Fruit fly (Drosophila melanogaster): ENCODE results near the gene SPR.

SPR gene

dm6 chrX:5429271-5429670, 17.2 kb upstream of the SPR start, which contains the start of gene CG15784:
CG15784 (plus strand) TSS chrX:5429571.
- TF ChIP-seq CG7045 (GFP tag; optimal IDR thresholded peaks at IDR 0.05) (no peak), tj (GFP tag; optimal IDR thresholded peaks at IDR 0.05) (no peak)

- TF ChIP-seq Crg-1 (GFP tag; optimal IDR thresholded peaks at IDR 0.05) (peak; percentile 90), cnc (optimal IDR thresholded peaks at IDR 0.05) (no peak), CG7045 (GFP tag; optimal IDR thresholded peaks at IDR 0.05) (peak; percentile 78), Hr96 (GFP tag; optimal IDR thresholded peaks at IDR 0.05) (peak; percentile 96), CG7101 (tag; optimal IDR thresholded peaks at IDR 0.05) (peak; percentile 94), kay (GFP tag; ENCODE audit: borderline replicate concordance) (peak; percentile 97), CG14711 (tag; optimal IDR thresholded peaks at IDR 0.05) (peak; percentile 74), cic (GFP tag; optimal IDR thresholded peaks at IDR 0.05) (peak; percentile 76), Clk (GFP tag; optimal IDR thresholded peaks at IDR 0.05) (peak; percentile 69), ovo (GFP tag; optimal IDR thresholded peaks at IDR 0.05) (peak; percentile 86), CG33017 (tag; optimal IDR thresholded peaks at IDR 0.05) (peak; percentile 74), pad (GFP tag; optimal IDR thresholded peaks at IDR 0.05) (peak; percentile 94), CG11617 (GFP tag; optimal IDR thresholded peaks at IDR 0.05) (peak; percentile 96), tj (GFP tag; optimal IDR thresholded peaks at IDR 0.05) (peak; percentile 86), toe (GFP tag; optimal IDR thresholded peaks at IDR 0.05) (peak; percentile 82), Mnt (GFP tag; optimal IDR thresholded peaks at IDR 0.05) (peak; percentile 85), CG5204 (GFP tag; optimal IDR thresholded peaks at IDR 0.05) (peak; percentile 91), bab1 (GFP tag; optimal IDR thresholded peaks at IDR 0.05) (peak; percentile 89), CG1620 (GFP tag; optimal IDR thresholded peaks at IDR 0.05) (peak; percentile 91), CG12768 (GFP tag; optimal IDR thresholded peaks at IDR 0.05) (peak; percentile 85)
Measured at dm6 chrX:5429778-5430576, 16.5 kb upstream of the SPR start.

- TF ChIP-seq pad (GFP tag; optimal IDR thresholded peaks at IDR 0.05) (peak; percentile 96), tj (GFP tag; optimal IDR thresholded peaks at IDR 0.05) (no peak), kay (GFP tag; ENCODE audit: borderline replicate concordance) (no peak)
Measured at dm6 chrX:5432635-5433482, 13.6 kb upstream of the SPR start.

dm6 chrX:5485903-5486302, 39.4 kb downstream of the SPR start:
- no peak for TF ChIP-seq bab1 (GFP tag; optimal IDR thresholded peaks at IDR 0.05)
- no peak for TF ChIP-seq CG1620 (GFP tag; optimal IDR thresholded peaks at IDR 0.05)
- TF ChIP-seq CG7101 (tag; optimal IDR thresholded peaks at IDR 0.05), result no peak
- no peak for TF ChIP-seq CG5204 (GFP tag; optimal IDR thresholded peaks at IDR 0.05)
- no peak for TF ChIP-seq cic (GFP tag; optimal IDR thresholded peaks at IDR 0.05)
- TF ChIP-seq CG11617 (GFP tag; optimal IDR thresholded peaks at IDR 0.05), result no peak
- TF ChIP-seq CG33017 (tag; optimal IDR thresholded peaks at IDR 0.05), result no peak
- no peak for TF ChIP-seq Hr96 (GFP tag; optimal IDR thresholded peaks at IDR 0.05)
- no peak for TF ChIP-seq Clk (GFP tag; optimal IDR thresholded peaks at IDR 0.05)
- TF ChIP-seq pad (GFP tag; optimal IDR thresholded peaks at IDR 0.05), result no peak

- no peak for TF ChIP-seq Clk (GFP tag; optimal IDR thresholded peaks at IDR 0.05)
- TF ChIP-seq CG1620 (GFP tag; optimal IDR thresholded peaks at IDR 0.05), result no peak
- no peak for TF ChIP-seq CG14711 (tag; optimal IDR thresholded peaks at IDR 0.05)
- no peak for TF ChIP-seq CG7101 (tag; optimal IDR thresholded peaks at IDR 0.05)
- TF ChIP-seq CG12768 (GFP tag; optimal IDR thresholded peaks at IDR 0.05), result no peak
- TF ChIP-seq CG5204 (GFP tag; optimal IDR thresholded peaks at IDR 0.05), result no peak
Measured at dm6 chrX:5487381-5487780, 40.9 kb downstream of the SPR start.

dm6 chrX:5495901-5496300, 49.4 kb downstream of the SPR start, which contains the start of gene frma:
frma (minus strand) TSS chrX:5496052.
- TF ChIP-seq CG14711 (tag; optimal IDR thresholded peaks at IDR 0.05) (no peak), pad (GFP tag; optimal IDR thresholded peaks at IDR 0.05) (no peak), CG12768 (GFP tag; optimal IDR thresholded peaks at IDR 0.05) (no peak), Mnt (GFP tag; optimal IDR thresholded peaks at IDR 0.05) (peak; percentile 12), CG7045 (GFP tag; optimal IDR thresholded peaks at IDR 0.05) (no peak), CG1620 (GFP tag; optimal IDR thresholded peaks at IDR 0.05) (no peak), ovo (GFP tag; optimal IDR thresholded peaks at IDR 0.05) (no peak), cic (GFP tag; optimal IDR thresholded peaks at IDR 0.05) (no peak)

- no peak for TF ChIP-seq CG1620 (GFP tag; optimal IDR thresholded peaks at IDR 0.05)
- no peak for TF ChIP-seq cic (GFP tag; optimal IDR thresholded peaks at IDR 0.05)
- no peak for TF ChIP-seq CG5204 (GFP tag; optimal IDR thresholded peaks at IDR 0.05)
- no peak for TF ChIP-seq Mnt (GFP tag; optimal IDR thresholded peaks at IDR 0.05)
- no peak for TF ChIP-seq CG12768 (GFP tag; optimal IDR thresholded peaks at IDR 0.05)
- TF ChIP-seq toe (GFP tag; optimal IDR thresholded peaks at IDR 0.05), result no peak
- no peak for TF ChIP-seq kay (GFP tag; ENCODE audit: borderline replicate concordance)
- TF ChIP-seq Crg-1 (GFP tag; optimal IDR thresholded peaks at IDR 0.05), result no peak
- no peak for TF ChIP-seq Hr96 (GFP tag; optimal IDR thresholded peaks at IDR 0.05)
- TF ChIP-seq CG7045 (GFP tag; optimal IDR thresholded peaks at IDR 0.05), result no peak
- TF ChIP-seq pad (GFP tag; optimal IDR thresholded peaks at IDR 0.05), result no peak
- TF ChIP-seq CG11617 (GFP tag; optimal IDR thresholded peaks at IDR 0.05), result no peak
- TF ChIP-seq ovo (GFP tag; optimal IDR thresholded peaks at IDR 0.05), result no peak
- TF ChIP-seq cnc (optimal IDR thresholded peaks at IDR 0.05), result no peak
- no peak for TF ChIP-seq CG33017 (tag; optimal IDR thresholded peaks at IDR 0.05)
- no peak for TF ChIP-seq CG14711 (tag; optimal IDR thresholded peaks at IDR 0.05)
- TF ChIP-seq Clk (GFP tag; optimal IDR thresholded peaks at IDR 0.05), result no peak
- no peak for TF ChIP-seq CG7101 (tag; optimal IDR thresholded peaks at IDR 0.05)
- TF ChIP-seq tj (GFP tag; optimal IDR thresholded peaks at IDR 0.05), result no peak
Measured at dm6 chrX:5496727-5497126, 50.3 kb downstream of the SPR start.
